ENCODE assay signal across 3 fruit fly cellular contexts in genomic region chr3L:6453482-6453881, dm6.
A peak's percentile ranks its signal among the peaks of the same experiment; 100 is the strongest.
TF ChIP-seq lines count a peak whose summit lies in the region.

No protein-coding gene starts in this region.

- no peak for TF ChIP-seq CTCF in whole organism, embryonic (GFP tag; optimal IDR thresholded peaks at IDR 0.05; lab: Kevin White, UChicago)

TF ChIP-seq in whole organism, embryonic, 481 proteins besides CTCF, POLR2A, EP300 and RAD21:
- TF ChIP-seq gsb (GFP tag; IDR thresholded peaks at IDR 0.05; lab: Robert Waterston, UW): no peak
- TF ChIP-seq CG10321 (GFP tag; IDR thresholded peaks at IDR 0.05; lab: Robert Waterston, UW): 0 out of 2 replicates have a peak, but pooled peaks have one; percentile 18
- no peak for TF ChIP-seq Abd-B (GFP tag; optimal IDR thresholded peaks at IDR 0.05; lab: Kevin White, UChicago)

TF ChIP-seq in whole organism, prepupa, 60 proteins besides CTCF, POLR2A, EP300 and RAD21:
- TF ChIP-seq Hr4 (GFP tag; optimal IDR thresholded peaks at IDR 0.05; lab: Kevin White, UChicago): peak; percentile 83
- no peak for TF ChIP-seq CG34406 (GFP tag; optimal IDR thresholded peaks at IDR 0.05; lab: Kevin White, UChicago)
- peak; percentile 72 for TF ChIP-seq CG8119 (GFP tag; IDR thresholded peaks at IDR 0.05; lab: Robert Waterston, UW)
- TF ChIP-seq vri (GFP tag; optimal IDR thresholded peaks at IDR 0.05; lab: Kevin White, UChicago): no peak
- no peak for TF ChIP-seq CG31627 (GFP tag; optimal IDR thresholded peaks at IDR 0.05; lab: Kevin White, UChicago)
- no peak for TF ChIP-seq Sox15 (GFP tag; optimal IDR thresholded peaks at IDR 0.05; lab: Kevin White, UChicago)
- peak; percentile 19 for TF ChIP-seq pdm3 (GFP tag; optimal IDR thresholded peaks at IDR 0.05; lab: Kevin White, UChicago)
- TF ChIP-seq CG4318 (GFP tag; optimal IDR thresholded peaks at IDR 0.05; lab: Kevin White, UChicago): peak; percentile 42
- TF ChIP-seq CG32006 (GFP tag; optimal IDR thresholded peaks at IDR 0.05; lab: Kevin White, UChicago): peak; percentile 75
- peak; percentile 12 for TF ChIP-seq CG6276 (GFP tag; optimal IDR thresholded peaks at IDR 0.05; lab: Kevin White, UChicago)
- no peak for TF ChIP-seq CG6792 (GFP tag; optimal IDR thresholded peaks at IDR 0.05; lab: Kevin White, UChicago)
- TF ChIP-seq Lpt (GFP tag; optimal IDR thresholded peaks at IDR 0.05; lab: Kevin White, UChicago): peak; percentile 44
- no peak for TF ChIP-seq Hr39 (GFP tag; optimal IDR thresholded peaks at IDR 0.05; lab: Kevin White, UChicago)
- TF ChIP-seq Eip78C (GFP tag; lab: Kevin White, UChicago): peak; percentile 12
- peak; percentile 78 for TF ChIP-seq CG15336 (GFP tag; IDR thresholded peaks at IDR 0.05; lab: Robert Waterston, UW)
- no peak for TF ChIP-seq topi (GFP tag; optimal IDR thresholded peaks at IDR 0.05; lab: Kevin White, UChicago)
- TF ChIP-seq CG6163 (GFP tag; IDR thresholded peaks at IDR 0.05; lab: Robert Waterston, UW): peak; percentile 21; the same call in 1 of the 3 replicates
- peak; percentile 55; the same call in 2 of the 3 replicates for TF ChIP-seq eg (GFP tag; IDR thresholded peaks at IDR 0.05; lab: Robert Waterston, UW)

TF ChIP-seq in whole organism, pupa, 21 proteins besides CTCF, POLR2A, EP300 and RAD21:
- TF ChIP-seq CG8159 (tag; optimal IDR thresholded peaks at IDR 0.05; lab: Kevin White, UChicago): no peak
- TF ChIP-seq Snoo (tag; optimal IDR thresholded peaks at IDR 0.05; lab: Kevin White, UChicago): no peak
- peak; percentile 19 for TF ChIP-seq CG14655 (GFP tag; optimal IDR thresholded peaks at IDR 0.05; lab: Kevin White, UChicago)
- TF ChIP-seq EcR (GFP tag; optimal IDR thresholded peaks at IDR 0.05; lab: Kevin White, UChicago): no peak
- TF ChIP-seq D1 (tag; optimal IDR thresholded peaks at IDR 0.05; lab: Kevin White, UChicago): no peak
- peak; percentile 27 for TF ChIP-seq CG8301 (tag; optimal IDR thresholded peaks at IDR 0.05; lab: Kevin White, UChicago)
- no peak for TF ChIP-seq CG9948 (tag; optimal IDR thresholded peaks at IDR 0.05; lab: Kevin White, UChicago)
- no peak for TF ChIP-seq CG17806 (tag; optimal IDR thresholded peaks at IDR 0.05; lab: Kevin White, UChicago)
- TF ChIP-seq Pif1B (GFP tag; optimal IDR thresholded peaks at IDR 0.05; lab: Kevin White, UChicago): no peak
- no peak for TF ChIP-seq CG34367 (tag; optimal IDR thresholded peaks at IDR 0.05; lab: Kevin White, UChicago)
- no peak for TF ChIP-seq CG15710 (tag; optimal IDR thresholded peaks at IDR 0.05; lab: Kevin White, UChicago)
- TF ChIP-seq CG4496 (GFP tag; IDR thresholded peaks at IDR 0.05; lab: Robert Waterston, UW): no peak
- no peak for TF ChIP-seq CG12605 (GFP tag; IDR thresholded peaks at IDR 0.05; lab: Robert Waterston, UW)
- TF ChIP-seq gl (tag; optimal IDR thresholded peaks at IDR 0.05; lab: Kevin White, UChicago): no peak
- no peak for TF ChIP-seq CG32121 (GFP tag; IDR thresholded peaks at IDR 0.05; lab: Robert Waterston, UW)
- no peak for TF ChIP-seq rn (GFP tag; IDR thresholded peaks at IDR 0.05; lab: Robert Waterston, UW)
- no peak for TF ChIP-seq Pif1A (GFP tag; optimal IDR thresholded peaks at IDR 0.05; lab: Kevin White, UChicago)
- no peak for TF ChIP-seq fd96Ca (GFP tag; IDR thresholded peaks at IDR 0.05; lab: Robert Waterston, UW)
- TF ChIP-seq Ets98B (GFP tag; IDR thresholded peaks at IDR 0.05; lab: Robert Waterston, UW): peak; percentile 43; the same call in 1 of the 2 replicates
- no peak for TF ChIP-seq CG10348 (GFP tag; IDR thresholded peaks at IDR 0.05; lab: Robert Waterston, UW)
- no peak for TF ChIP-seq CG13204 (GFP tag; optimal IDR thresholded peaks at IDR 0.05; lab: Kevin White, UChicago)

Comparison
In these comparisons a context has a peak if more than half of its experiments do, and no peak if none do; other contexts are left out.
1. Of the 7 proteins assayed by ChIP-seq in both whole organism, embryonic and whole organism, prepupa: peak only in whole organism, embryonic: none; only in whole organism, prepupa: Lpt; in both: none; in neither: 6.